Worm (Caenorhabditis elegans) whole organism, L2 larva: ENCODE data around the gene Y62H9A.5.

Experiments used
- C34F6.9 ChIP-seq: fragments of 150-350 bp; optimal IDR thresholded peaks from 2 replicates; lab custom pipeline; 2014; ENCODE audit warnings: missing biosample characterization, missing genetic modification characterization
- F13H6.1 ChIP-seq: sonication (generic microtip); optimal IDR thresholded peaks from 2 replicates; lab custom pipeline; 2016; ENCODE audit warnings: missing genetic modification characterization, missing compliant biosample characterization
- R02D3.7 ChIP-seq: fragments of 150-350 bp; optimal IDR thresholded peaks from 2 replicates; lab custom pipeline; 2014; ENCODE audit warnings: missing biosample characterization, missing genetic modification characterization
- ZK546.5 ChIP-seq: sonication (generic microtip); optimal IDR thresholded peaks from 2 replicates; lab custom pipeline; 2017; ENCODE audit warnings: missing biosample characterization, missing genetic modification characterization
- alr-1 ChIP-seq: fragments of 150-350 bp; optimal IDR thresholded peaks from 2 replicates; lab custom pipeline; 2014; ENCODE audit warnings: missing biosample characterization, missing genetic modification characterization
- aly-2 ChIP-seq: fragments of 150-350 bp; optimal IDR thresholded peaks from 2 replicates; lab custom pipeline; 2014; ENCODE audit warnings: missing biosample characterization, missing genetic modification characterization
- ceh-82 ChIP-seq: fragments of 150-350 bp; optimal IDR thresholded peaks from 2 replicates; lab custom pipeline; 2014; ENCODE audit warnings: missing biosample characterization, missing genetic modification characterization
- crh-2 ChIP-seq: sonication (generic microtip); optimal IDR thresholded peaks from 2 replicates; lab custom pipeline; 2017; ENCODE audit warnings: missing biosample characterization, missing genetic modification characterization
- elt-1 ChIP-seq: fragments of 150-350 bp; optimal IDR thresholded peaks from 2 replicates; lab custom pipeline; 2014; ENCODE audit warnings: missing biosample characterization, missing genetic modification characterization
- elt-3 ChIP-seq: sonication (generic microtip); optimal IDR thresholded peaks from 2 replicates; lab custom pipeline; 2017; ENCODE audit warnings: missing biosample characterization, missing genetic modification characterization
- fos-1 ChIP-seq: fragments of 150-350 bp; optimal IDR thresholded peaks from 2 replicates; lab custom pipeline; 2014; ENCODE audit warnings: missing biosample characterization, missing genetic modification characterization
- lin-11 ChIP-seq: fragments of 150-350 bp; sonication (generic microtip); optimal IDR thresholded peaks from 2 replicates; lab custom pipeline; 2014; ENCODE audit warnings: missing biosample characterization, missing genetic modification characterization, inconsistent platforms, mixed read lengths
- lin-13 ChIP-seq: fragments of 150-350 bp; optimal IDR thresholded peaks from 2 replicates; lab custom pipeline; 2014; ENCODE audit warnings: missing biosample characterization, missing genetic modification reagents, missing genetic modification characterization
- lin-39 ChIP-seq: fragments of 150-350 bp; optimal IDR thresholded peaks from 2 replicates; lab custom pipeline; 2014; ENCODE audit warnings: missing biosample characterization, missing genetic modification reagents, missing genetic modification characterization
- lsy-2 ChIP-seq, 2 experiments: fragments of 150-350 bp in 1 of 2; sonication (generic microtip) in 1 of 2; optimal IDR thresholded peaks; 2 replicates each; lab custom pipeline; 2014 to 2017; ENCODE audit warnings: missing biosample characterization in 2 of 2, missing genetic modification characterization in 2 of 2
- mab-5 ChIP-seq: fragments of 150-350 bp; optimal IDR thresholded peaks from 2 replicates; lab custom pipeline; 2014; ENCODE audit warnings: missing biosample characterization, missing genetic modification characterization
- mbf-1 ChIP-seq: sonication (generic microtip); optimal IDR thresholded peaks from 2 replicates; lab custom pipeline; 2017; ENCODE audit warnings: missing biosample characterization, missing genetic modification characterization
- mdl-1 ChIP-seq, 2 experiments: fragments of 150-350 bp in 1 of 2; sonication (generic microtip) in 1 of 2; optimal IDR thresholded peaks; 2 replicates each; lab custom pipeline; 2017; ENCODE audit warnings: missing biosample characterization in 2 of 2, missing genetic modification characterization in 2 of 2
- nhr-12 ChIP-seq: fragments of 150-350 bp; optimal IDR thresholded peaks from 2 replicates; lab custom pipeline; 2014; ENCODE audit warnings: missing biosample characterization, missing genetic modification characterization
- nhr-129 ChIP-seq: fragments of 150-350 bp; optimal IDR thresholded peaks from 2 replicates; lab custom pipeline; 2014; ENCODE audit warnings: missing biosample characterization, missing genetic modification characterization
- nhr-21 ChIP-seq: fragments of 150-350 bp; optimal IDR thresholded peaks from 2 replicates; lab custom pipeline; 2014; ENCODE audit warnings: missing biosample characterization, missing genetic modification characterization
- nhr-23 ChIP-seq: fragments of 150-350 bp; optimal IDR thresholded peaks from 2 replicates; lab custom pipeline; 2014; ENCODE audit warnings: missing biosample characterization, missing genetic modification reagents, missing genetic modification characterization
- nhr-6 ChIP-seq: fragments of 150-350 bp; optimal IDR thresholded peaks from 2 replicates; lab custom pipeline; 2014; ENCODE audit warnings: missing biosample characterization, missing genetic modification characterization
- peb-1 ChIP-seq: fragments of 150-350 bp; optimal IDR thresholded peaks from 2 replicates; lab custom pipeline; 2014; ENCODE audit warnings: missing biosample characterization, missing genetic modification characterization
- sem-4 ChIP-seq: fragments of 150-350 bp; optimal IDR thresholded peaks from 2 replicates; lab custom pipeline; 2014; ENCODE audit warnings: missing biosample characterization, missing genetic modification reagents, missing genetic modification characterization
- skn-1 ChIP-seq: sonication (generic microtip); optimal IDR thresholded peaks from 2 replicates; lab custom pipeline; 2017; ENCODE audit warnings: missing biosample characterization, missing genetic modification characterization
- sma-9 ChIP-seq, 2 experiments: fragments of 150-350 bp in 1 of 2; sonication (generic microtip) in 1 of 2; optimal IDR thresholded peaks; 2 replicates each; lab custom pipeline; 2014 to 2016; ENCODE audit warnings: missing genetic modification characterization in 2 of 2, mild to moderate bottlenecking in 1 of 2, missing biosample characterization in 1 of 2, missing compliant biosample characterization in 1 of 2, missing genetic modification reagents in 1 of 2, moderate library complexity in 1 of 2
- snpc-4 ChIP-seq: fragments of 150-350 bp; optimal IDR thresholded peaks from 2 replicates; lab custom pipeline; 2014; ENCODE audit warnings: missing biosample characterization, missing genetic modification characterization
- unc-39 ChIP-seq: fragments of 150-350 bp; optimal IDR thresholded peaks from 2 replicates; lab custom pipeline; 2014; ENCODE audit warnings: missing biosample characterization, missing genetic modification characterization
- ztf-1 ChIP-seq: fragments of 200-800 bp; sonication (Bioruptor generic); conservative IDR thresholded peaks from 2 replicates; pipeline ENCODE4 v1.3.6; 2022; ENCODE audit warnings: missing genetic modification characterization, missing compliant biosample characterization
- ztf-11 ChIP-seq: sonication (generic microtip); optimal IDR thresholded peaks from 2 replicates; lab custom pipeline; 2017; ENCODE audit warnings: missing biosample characterization, missing genetic modification characterization
- ztf-4 ChIP-seq: fragments of 150-350 bp; optimal IDR thresholded peaks from 2 replicates; lab custom pipeline; 2014; ENCODE audit warnings: missing biosample characterization, missing genetic modification characterization

The Y62H9A.5 gene

DNA sequence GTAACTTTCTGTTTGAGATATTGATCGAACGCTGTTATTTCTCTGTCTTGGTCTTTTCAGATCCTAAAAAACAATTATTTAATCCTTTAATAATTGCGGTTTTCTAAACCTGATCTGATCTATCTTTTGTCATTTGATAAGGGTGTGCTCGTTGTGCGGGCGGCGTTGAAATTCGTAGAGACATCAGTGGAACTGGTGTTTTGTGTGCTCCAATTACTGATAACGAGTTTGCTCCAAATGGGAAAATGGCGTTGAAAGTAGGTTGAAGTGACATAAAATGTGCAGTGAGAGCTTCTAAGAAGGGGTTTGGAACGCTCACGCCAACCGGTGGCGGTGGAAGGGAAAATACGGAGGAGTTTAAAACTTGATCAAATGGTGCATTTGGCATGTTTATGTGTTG lies 28.3 kb downstream of the Y62H9A.5 start:
- TF ChIP-seq lin-11 (no peak), fos-1 (tag; lab: Kevin White, UChicago) (peak; percentile 21)

DNA sequence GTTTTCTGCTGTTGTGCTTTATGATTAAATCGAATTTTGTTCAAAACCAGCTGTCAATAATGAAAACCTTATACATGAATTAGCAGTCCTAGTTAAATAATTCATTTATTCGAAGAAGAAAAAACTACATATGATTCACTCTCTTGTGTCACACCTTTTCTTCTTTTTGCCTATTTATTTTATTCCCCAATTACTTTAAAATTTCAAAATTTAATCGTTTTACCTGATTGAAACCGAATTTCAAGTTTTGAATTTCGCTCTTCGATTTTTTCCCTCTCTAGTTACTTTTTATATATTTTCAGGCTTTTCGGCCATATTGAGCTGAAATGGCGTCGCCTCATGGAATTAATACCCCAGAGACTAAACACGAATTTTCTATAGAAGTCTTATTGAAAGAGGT lies 30.2 kb downstream of the Y62H9A.5 start, which contains the start of gene xtr-1:
TSS of gene xtr-1 (plus strand) at position 301 of the 400 bp plus-strand sequence.
- TF ChIP-seq ztf-11 (tag; lab: Kevin White, UChicago) = no peak
- TF ChIP-seq lsy-2 (tag; optimal IDR thresholded peaks at IDR 0.05; lab: Kevin White, UChicago) = no peak
- TF ChIP-seq alr-1 (tag; lab: Kevin White, UChicago) = no peak
- no peak for TF ChIP-seq mbf-1 (tag; lab: Kevin White, UChicago)
- no peak for TF ChIP-seq crh-2 (tag; lab: Kevin White, UChicago)
- no peak for TF ChIP-seq fos-1 (tag; lab: Kevin White, UChicago)
- TF ChIP-seq nhr-6 (tag; lab: Kevin White, UChicago) = no peak
- TF ChIP-seq F13H6.1 (tag; lab: Kevin White, UChicago) = no peak
- no peak for TF ChIP-seq elt-3
- no peak for TF ChIP-seq sma-9 (GFP tag; optimal IDR thresholded peaks at IDR 0.05; lab: Kevin White, UChicago)
- no peak for TF ChIP-seq sma-9 (tag; optimal IDR thresholded peaks at IDR 0.05; lab: Kevin White, UChicago)
- no peak for TF ChIP-seq R02D3.7
- no peak for TF ChIP-seq ztf-4
- no peak for TF ChIP-seq mdl-1 (tag; optimal IDR thresholded peaks at IDR 0.05; lab: Kevin White, UChicago)
- TF ChIP-seq ztf-1 (GFP tag; lab: Robert Waterston, UW) = no peak
- TF ChIP-seq nhr-23 (tag; lab: Kevin White, UChicago) = no peak
- TF ChIP-seq lin-13 (GFP tag; lab: Kevin White, UChicago) = no peak

DNA sequence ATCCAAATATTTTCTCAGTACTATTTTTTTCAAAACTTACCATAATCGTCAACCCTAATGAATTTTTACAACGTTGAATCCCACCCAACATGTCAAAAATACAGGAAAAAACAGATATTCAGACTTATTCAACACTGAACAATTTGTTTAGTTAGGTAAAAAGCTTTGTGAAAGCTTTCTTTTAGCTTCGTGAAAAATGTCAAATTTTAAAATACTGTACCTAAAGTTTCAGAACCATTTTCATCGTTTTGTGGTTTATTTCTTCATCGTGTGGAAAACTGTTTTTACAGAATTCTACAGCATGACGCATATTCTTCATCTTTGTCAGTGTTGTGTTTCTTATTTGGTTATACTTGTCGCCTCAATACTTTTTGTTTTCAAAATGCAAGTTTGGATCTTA lies 32.1 kb downstream of the Y62H9A.5 start, which contains the start of gene F54F7.14:
TSS of gene F54F7.14 (plus strand) at position 301 of the 400 bp plus-strand sequence.
- TF ChIP-seq mdl-1 (tag; optimal IDR thresholded peaks at IDR 0.05; lab: Kevin White, UChicago) (no peak), snpc-4 (tag; lab: Kevin White, UChicago) (no peak), unc-39 (tag; lab: Kevin White, UChicago) (no peak), mab-5 (tag; lab: Kevin White, UChicago) (no peak), nhr-23 (tag; lab: Kevin White, UChicago) (no peak)
- TF ChIP-seq, all 48 proteins: peak for 0

ce11 chrX:11850082-11850481 lies 32.6 kb downstream of the Y62H9A.5 start, which contains the start of gene F54F7.3:
Gene F54F7.3 (minus strand): TSS chrX:11850182.
- TF ChIP-seq sma-9 (GFP tag; optimal IDR thresholded peaks at IDR 0.05; lab: Kevin White, UChicago) = no peak
- TF ChIP-seq sma-9 (tag; optimal IDR thresholded peaks at IDR 0.05; lab: Kevin White, UChicago) = no peak
- no peak for TF ChIP-seq skn-1 (tag; lab: Kevin White, UChicago)
- TF ChIP-seq lin-39 (tag; lab: Kevin White, UChicago) = no peak

DNA sequence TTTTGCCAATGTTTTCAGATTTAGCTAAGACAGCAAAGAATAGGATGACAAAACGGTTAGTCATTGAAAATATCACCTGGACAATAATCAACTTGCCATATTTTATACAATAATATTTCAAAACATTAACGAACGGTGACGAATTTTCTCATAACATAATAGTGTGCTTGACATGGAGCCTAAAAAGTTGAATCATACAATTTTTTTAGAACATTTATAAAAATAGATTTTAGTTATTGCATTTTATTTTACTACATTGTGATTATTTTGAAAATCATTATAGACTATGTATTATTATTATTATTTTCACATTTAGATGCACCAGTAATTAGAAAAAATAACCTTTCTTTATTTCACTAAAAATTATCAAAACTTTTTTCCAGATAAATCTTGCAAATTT lies 34.1 kb downstream of the Y62H9A.5 start, which contains the start of gene F54F7.9:
TSS of gene F54F7.9 (minus strand) at position 101 of the 400 bp plus-strand sequence.
- TF ChIP-seq nhr-12 (tag; lab: Kevin White, UChicago) (no peak), peb-1 (tag; lab: Kevin White, UChicago) (no peak), mab-5 (tag; lab: Kevin White, UChicago) (no peak), sem-4 (tag; lab: Kevin White, UChicago) (no peak), nhr-129 (no peak), ZK546.5 (tag; lab: Kevin White, UChicago) (no peak), elt-1 (tag; lab: Kevin White, UChicago) (no peak), ceh-82 (no peak), nhr-21 (tag; lab: Kevin White, UChicago) (no peak), ztf-1 (GFP tag; lab: Robert Waterston, UW) (no peak), mdl-1 (tag; optimal IDR thresholded peaks at IDR 0.05; lab: Kevin White, UChicago) (no peak), C34F6.9 (no peak), unc-39 (tag; lab: Kevin White, UChicago) (no peak), lin-11 (no peak)

DNA sequence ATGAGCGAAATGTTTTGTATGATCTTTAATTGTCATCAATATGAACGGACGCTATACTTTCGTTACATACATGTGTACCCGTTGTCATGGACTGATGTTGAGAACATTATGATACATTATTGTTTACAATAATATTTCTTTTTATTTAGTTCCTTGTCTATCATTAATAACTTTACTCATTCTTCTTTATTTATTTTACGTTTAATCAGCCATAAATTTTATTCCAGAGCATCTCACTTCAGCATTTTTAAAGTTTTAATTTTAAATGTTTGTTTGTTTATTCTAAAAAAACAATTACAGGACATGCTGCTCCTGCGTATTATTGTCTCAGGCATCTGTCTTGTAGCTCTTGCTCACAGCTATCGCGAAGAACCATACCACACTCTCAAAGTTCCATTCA lies 39.3 kb downstream of the Y62H9A.5 start, which contains the start of gene F54F7.2:
TSS of gene F54F7.2 (plus strand) at position 301 of the 400 bp plus-strand sequence.
- TF ChIP-seq mdl-1 (tag; optimal IDR thresholded peaks at IDR 0.05; lab: Kevin White, UChicago) (no peak), aly-2 (no peak)
